Worm (Caenorhabditis elegans): Measurements from ENCODE around the gene F14D2.8.

F14D2.8 gene

DNA sequence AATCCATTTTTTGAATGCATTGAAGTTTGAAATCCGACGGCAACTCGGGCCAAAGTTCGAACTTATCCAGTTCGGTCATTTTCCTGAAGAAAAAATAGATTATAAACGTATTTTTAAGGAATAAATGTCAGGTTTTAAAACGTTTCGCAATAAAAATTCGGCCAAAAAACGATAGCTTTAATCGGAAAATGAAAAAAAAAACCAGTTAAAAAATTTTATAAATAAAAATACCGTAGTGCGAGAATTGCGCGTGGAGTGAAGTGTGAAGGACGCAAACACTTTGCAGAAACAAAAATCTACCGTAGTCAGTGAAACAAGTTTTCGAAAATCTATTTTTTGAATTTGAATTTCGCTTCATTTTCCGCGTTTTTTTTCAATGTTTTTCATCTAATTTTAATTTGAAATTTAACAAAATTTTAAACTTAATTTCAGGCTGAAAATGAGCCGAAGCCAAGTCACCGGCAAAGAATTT, at the start of gene F14D2.8:
F14D2.8 (minus strand) TSS at position 51 of the 472 bp plus-strand sequence.
- no peak for TF ChIP-seq unc-62 (GFP tag; optimal IDR thresholded peaks at IDR 0.05)

DNA sequence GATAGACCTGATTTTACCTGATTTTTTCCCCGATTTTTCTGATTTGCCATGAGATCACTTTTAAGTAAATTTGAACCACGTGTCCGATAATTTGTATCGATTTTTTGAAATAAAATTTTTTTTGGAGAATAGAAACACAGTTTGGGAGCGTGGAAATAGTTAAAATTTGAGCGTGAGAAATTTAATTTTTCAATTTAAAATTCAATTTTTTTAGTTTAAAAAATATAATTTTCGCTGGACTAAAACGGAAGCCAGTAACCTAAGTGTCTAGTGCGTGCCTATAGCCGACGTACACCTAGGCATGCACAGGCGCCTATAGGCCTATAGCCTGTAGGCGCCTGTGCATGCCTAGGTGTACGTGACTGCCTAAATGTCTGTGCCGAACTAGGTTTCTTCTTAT, 49.5 kb upstream of the F14D2.8 start, which contains the start of gene nep-9:
nep-9 (minus strand) TSS at position 101 of the 400 bp plus-strand sequence.
- TF ChIP-seq unc-62 (GFP tag; optimal IDR thresholded peaks at IDR 0.05) = no peak

ce11 chrII:3395484-3395883, 45.8 kb upstream of the F14D2.8 start, which contains the start of gene nep-20:
TSS of gene nep-20 (minus strand) at chrII:3395584.
- TF ChIP-seq unc-62 (GFP tag; optimal IDR thresholded peaks at IDR 0.05) = no peak

- TF ChIP-seq unc-62 (GFP tag; optimal IDR thresholded peaks at IDR 0.05) = no peak
Measured at ce11 chrII:3387503-3387902, 37.8 kb upstream of the F14D2.8 start, which contains the start of gene T06D4.6. TSS of gene T06D4.6 (minus strand) at chrII:3387603.

ce11 chrII:3385736-3386135, 36.1 kb upstream of the F14D2.8 start, which contains the start of gene T06D4.2:
TSS of gene T06D4.2 (minus strand) at chrII:3385905.
- no peak for TF ChIP-seq unc-62 (GFP tag; optimal IDR thresholded peaks at IDR 0.05)

ce11 chrII:3383116-3383515, 33.4 kb upstream of the F14D2.8 start:
- TF ChIP-seq unc-62 (GFP tag; optimal IDR thresholded peaks at IDR 0.05) = no peak

- no peak for TF ChIP-seq unc-62 (GFP tag; optimal IDR thresholded peaks at IDR 0.05)
Measured at ce11 chrII:3381510-3381909, 31.8 kb upstream of the F14D2.8 start, which contains the start of gene T06D4.1. TSS of gene T06D4.1 (plus strand) at chrII:3381830.

- TF ChIP-seq unc-62 (GFP tag; optimal IDR thresholded peaks at IDR 0.05) = no peak
Measured at ce11 chrII:3378275-3378674, 28.6 kb upstream of the F14D2.8 start, which contains the start of gene Y49F6C.2. TSS of gene Y49F6C.2 (plus strand) at chrII:3378575.

- no peak for TF ChIP-seq unc-62 (GFP tag; optimal IDR thresholded peaks at IDR 0.05)
Measured at ce11 chrII:3376789-3377188, 27.1 kb upstream of the F14D2.8 start, which contains the start of gene bath-9. TSS of gene bath-9 (plus strand) at chrII:3377089.

DNA sequence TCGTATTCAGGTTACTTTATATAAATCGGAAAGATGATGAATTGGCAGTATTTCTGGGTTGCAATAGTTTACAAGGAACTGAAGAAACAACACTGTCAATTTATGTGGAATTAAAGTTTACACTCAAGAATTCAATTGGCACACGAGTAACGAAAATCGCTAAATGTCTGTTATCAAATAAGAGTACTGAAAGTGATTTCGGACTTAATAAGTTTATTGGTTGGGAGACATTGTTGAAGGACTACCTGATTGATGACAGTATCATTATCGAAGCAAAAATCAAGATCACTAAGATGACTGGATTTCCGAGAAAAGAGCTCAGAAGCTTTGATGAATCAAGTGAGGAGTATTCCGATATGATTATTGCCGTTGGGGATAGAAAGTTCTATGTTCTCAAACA, 25.6 kb upstream of the F14D2.8 start:
- no peak for TF ChIP-seq unc-62 (GFP tag; optimal IDR thresholded peaks at IDR 0.05)

DNA sequence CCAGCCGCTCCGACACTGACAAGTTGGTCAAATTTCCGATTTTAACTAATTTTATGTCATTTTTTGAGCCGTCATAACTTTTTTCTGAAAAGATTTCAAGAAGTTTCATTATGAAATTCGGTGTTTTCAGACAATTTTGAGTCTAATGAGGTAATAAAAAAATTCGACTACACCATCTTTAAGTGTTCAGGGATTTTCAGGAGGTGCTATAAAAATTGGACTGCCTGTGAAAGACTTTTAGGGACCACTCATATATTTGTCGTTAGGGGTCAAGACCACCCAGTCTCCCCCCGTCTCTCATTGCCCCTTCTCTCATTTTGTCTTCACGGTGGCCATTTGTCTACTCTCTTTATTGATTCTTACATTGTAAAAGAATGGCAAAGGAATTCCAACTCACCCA, 25.1 kb upstream of the F14D2.8 start, which contains the start of gene bath-10:
bath-10 (plus strand) TSS at position 301 of the 400 bp plus-strand sequence.
- TF ChIP-seq unc-62 (GFP tag; optimal IDR thresholded peaks at IDR 0.05) = no peak

DNA sequence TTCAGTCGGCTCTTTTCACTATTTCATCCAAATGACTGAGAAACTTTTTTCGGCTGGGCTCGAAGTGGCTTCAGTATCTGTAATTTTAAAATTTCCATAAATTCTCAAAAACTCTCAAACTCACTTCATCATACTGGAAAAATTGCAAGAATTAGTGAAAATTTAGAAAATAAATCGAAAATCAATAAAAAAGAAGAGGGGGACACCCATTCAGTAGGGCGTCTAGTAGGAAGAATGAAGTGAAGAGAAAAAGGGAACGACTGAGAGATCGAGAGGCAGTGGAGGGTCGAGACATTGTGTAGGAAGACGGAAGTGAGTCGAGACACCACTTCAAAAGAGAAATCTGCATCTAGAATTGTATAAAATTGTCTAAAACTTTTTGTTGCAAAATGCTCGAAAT, 24.2 kb upstream of the F14D2.8 start:
- TF ChIP-seq unc-62 (GFP tag; optimal IDR thresholded peaks at IDR 0.05) = no peak

ce11 chrII:3371010-3371409, 21.3 kb upstream of the F14D2.8 start, which contains the start of gene bath-23:
TSS of gene bath-23 (plus strand) at chrII:3371310.
- no peak for TF ChIP-seq unc-62 (GFP tag; optimal IDR thresholded peaks at IDR 0.05)

DNA sequence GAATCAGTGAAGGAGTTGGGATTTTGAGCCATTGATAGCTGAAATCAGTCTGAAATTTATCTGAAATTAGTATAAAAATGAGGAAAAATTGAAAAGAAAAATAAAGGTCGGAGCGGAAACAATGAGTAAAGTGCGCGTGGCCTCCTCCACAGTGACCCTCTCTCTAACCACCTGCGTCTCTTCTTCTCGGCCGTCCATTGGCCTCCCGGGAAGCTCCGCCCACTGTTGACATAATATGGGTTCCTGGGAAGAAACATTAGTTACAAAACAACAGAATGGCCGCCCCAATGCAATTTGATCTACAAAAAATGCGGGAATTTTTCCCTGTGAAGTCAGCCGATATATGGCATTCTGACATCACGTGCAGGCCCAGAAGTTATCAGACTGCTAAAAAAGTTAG, 20.4 kb upstream of the F14D2.8 start, which contains the start of gene Y49F6C.8:
Y49F6C.8 (minus strand) TSS at position 51 of the 400 bp plus-strand sequence.
- TF ChIP-seq unc-62 (GFP tag; optimal IDR thresholded peaks at IDR 0.05) = no peak

- no peak for TF ChIP-seq unc-62 (GFP tag; optimal IDR thresholded peaks at IDR 0.05)
Measured at ce11 chrII:3368097-3368496, 18.4 kb upstream of the F14D2.8 start, which contains the start of gene Y49F6C.7. TSS of gene Y49F6C.7 (minus strand) at chrII:3368197.

DNA sequence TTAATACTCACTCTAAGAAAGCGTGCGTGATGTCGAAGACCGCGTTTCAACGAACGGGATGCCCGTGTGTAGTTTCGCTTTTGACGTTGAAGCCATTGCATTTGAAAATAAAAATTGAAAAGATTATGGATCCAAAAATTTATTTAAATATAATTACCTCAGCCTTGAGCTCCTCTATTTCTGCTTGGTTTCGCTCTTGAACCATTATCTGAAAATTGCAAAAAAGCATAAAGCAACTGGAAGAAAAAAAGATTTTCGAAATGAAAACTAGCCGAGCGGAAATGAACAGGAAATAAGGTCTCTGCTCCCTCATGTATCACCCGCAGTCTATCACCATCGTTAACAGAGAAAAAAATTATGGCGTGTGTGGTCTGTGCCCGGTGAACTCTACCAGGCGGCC, 17.4 kb upstream of the F14D2.8 start, which contains the start of gene Y49F6C.6:
Y49F6C.6 (minus strand) TSS at position 101 of the 400 bp plus-strand sequence.
- no peak for TF ChIP-seq unc-62 (GFP tag; optimal IDR thresholded peaks at IDR 0.05)

- TF ChIP-seq unc-62 (GFP tag; optimal IDR thresholded peaks at IDR 0.05) = no peak
Measured at ce11 chrII:3358834-3359233, 9.2 kb upstream of the F14D2.8 start, which contains the start of the genes lido-14 and bath-27. TSS of gene lido-14 (plus strand) at chrII:3359134. TSS of gene bath-27 (plus strand) at chrII:3359139.

Data from whole organism, dauer.